Fruit fly (Drosophila melanogaster): Measurements from ENCODE around the gene tal-3A.

Gene tal-3A

DNA sequence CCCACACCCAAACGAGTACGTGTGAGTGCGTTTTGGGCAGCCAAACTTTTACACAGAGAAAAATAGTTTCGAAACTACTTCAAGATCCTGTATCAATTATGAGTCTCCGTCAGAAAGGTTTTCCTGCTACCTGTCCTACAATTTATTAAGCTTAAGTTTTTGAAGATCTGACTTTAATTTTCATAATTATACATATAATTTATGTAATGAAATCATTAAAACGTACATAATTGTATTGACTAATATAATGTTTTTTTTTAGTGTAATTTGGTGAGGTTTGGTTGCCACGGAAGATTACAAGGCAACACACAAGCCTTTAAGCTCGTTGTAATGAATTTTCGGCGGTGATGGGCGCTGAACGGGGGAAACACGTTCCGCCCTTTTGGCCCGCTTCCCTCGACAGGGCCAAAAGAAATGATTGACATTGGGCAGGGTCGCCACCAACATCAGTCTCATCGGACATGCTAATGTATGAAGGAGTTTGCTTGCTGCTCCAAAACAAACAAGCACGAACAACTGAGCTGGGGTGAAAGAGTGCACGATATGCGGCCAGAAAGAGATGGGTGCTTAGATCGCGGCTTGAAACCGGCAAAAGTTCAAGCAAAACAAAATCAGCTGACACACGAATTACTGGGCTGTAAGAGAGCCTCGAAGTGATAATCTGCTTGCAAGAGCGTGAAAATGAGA, 18.8 kb upstream of the tal-3A start (continued):
- TF ChIP-seq CG3407 (GFP tag; optimal IDR thresholded peaks at IDR 0.05) = peak; percentile 74
- 0 out of 3 replicates have a peak, but pooled peaks have one; percentile 12 for TF ChIP-seq CG3726 (GFP tag; IDR thresholded peaks at IDR 0.05)
- TF ChIP-seq HHEX (GFP tag; optimal IDR thresholded peaks at IDR 0.05) = peak; percentile 25
- no peak for TF ChIP-seq Scr (GFP tag; IDR thresholded peaks at IDR 0.05; ENCODE audit: partially characterized antibody)
- TF ChIP-seq CG9215 (GFP tag; IDR thresholded peaks at IDR 0.05) = no peak
- no peak for TF ChIP-seq CG11560 (tag; IDR thresholded peaks at IDR 0.05)
- no peak for TF ChIP-seq Ravus (GFP tag; IDR thresholded peaks at IDR 0.05)
- no peak for TF ChIP-seq CG6175 (GFP tag; IDR thresholded peaks at IDR 0.05)
- no peak for TF ChIP-seq vnd (GFP tag; IDR thresholded peaks at IDR 0.05; ENCODE audit: partially characterized antibody)
- TF ChIP-seq Adf1 (GFP tag; IDR thresholded peaks at IDR 0.05) = no peak
- no peak for TF ChIP-seq CG33213 (GFP tag; optimal IDR thresholded peaks at IDR 0.05)
- no peak for TF ChIP-seq CG9609 (GFP tag; optimal IDR thresholded peaks at IDR 0.05)
- no peak for TF ChIP-seq Ets97D (GFP tag; optimal IDR thresholded peaks at IDR 0.05)
- no peak for TF ChIP-seq h (optimal IDR thresholded peaks at IDR 0.05)
- TF ChIP-seq CG32772 (GFP tag; IDR thresholded peaks at IDR 0.05) = peak; percentile 70
- TF ChIP-seq E2f2 (GFP tag; IDR thresholded peaks at IDR 0.05) = 0 out of 2 replicates have a peak, but pooled peaks have one; percentile 27
- TF ChIP-seq CG31388 (GFP tag; optimal IDR thresholded peaks at IDR 0.05) = no peak
- peak; percentile 25 for TF ChIP-seq CG11723 (GFP tag; optimal IDR thresholded peaks at IDR 0.05)
- TF ChIP-seq Meics (GFP tag; optimal IDR thresholded peaks at IDR 0.05) = peak; percentile 25
- TF ChIP-seq CG12236 (GFP tag; optimal IDR thresholded peaks at IDR 0.05) = no peak
- TF ChIP-seq CG9817 (tag; optimal IDR thresholded peaks at IDR 0.05) = peak; percentile 33
- TF ChIP-seq ab (GFP tag; optimal IDR thresholded peaks at IDR 0.05) = no peak
- TF ChIP-seq HmgD (GFP tag; optimal IDR thresholded peaks at IDR 0.05) = no peak
- TF ChIP-seq sna (GFP tag; IDR thresholded peaks at IDR 0.05; ENCODE audit: partially characterized antibody) = no peak
- TF ChIP-seq scrt (GFP tag; optimal IDR thresholded peaks at IDR 0.05) = peak; percentile 26
- peak; percentile 83 for TF ChIP-seq CG1529 (GFP tag; optimal IDR thresholded peaks at IDR 0.05)
- no peak for TF ChIP-seq CrebB (tag; optimal IDR thresholded peaks at IDR 0.05)
- TF ChIP-seq CG18476 (GFP tag; optimal IDR thresholded peaks at IDR 0.05) = peak; percentile 4
- TF ChIP-seq slbo (GFP tag; IDR thresholded peaks at IDR 0.05) = peak; percentile 37; the same call in 1 of the 2 replicates
- TF ChIP-seq CG8089 (GFP tag; optimal IDR thresholded peaks at IDR 0.05) = no peak
- peak; percentile 6 for TF ChIP-seq CG12299 (tag; optimal IDR thresholded peaks at IDR 0.05)
- no peak for TF ChIP-seq CG2120 (GFP tag; optimal IDR thresholded peaks at IDR 0.05)
- no peak for TF ChIP-seq mld (GFP tag; IDR thresholded peaks at IDR 0.05; ENCODE audit: partially characterized antibody)
- no peak for TF ChIP-seq eve (GFP tag; optimal IDR thresholded peaks at IDR 0.05)
- peak; percentile 77 for TF ChIP-seq CG6689 (GFP tag; IDR thresholded peaks at IDR 0.05)
- TF ChIP-seq Tbp (GFP tag; optimal IDR thresholded peaks at IDR 0.05) = no peak
- TF ChIP-seq CG10543 (GFP tag; optimal IDR thresholded peaks at IDR 0.05) = no peak
- TF ChIP-seq wek (GFP tag; optimal IDR thresholded peaks at IDR 0.05) = no peak
- TF ChIP-seq rib (GFP tag; IDR thresholded peaks at IDR 0.05) = no peak
- no peak for TF ChIP-seq CHES-1-like (GFP tag; optimal IDR thresholded peaks at IDR 0.05)
- no peak for TF ChIP-seq ac (GFP tag; optimal IDR thresholded peaks at IDR 0.05)
- TF ChIP-seq gt (GFP tag; IDR thresholded peaks at IDR 0.05) = peak; percentile 23; the same call in 1 of the 2 replicates
- no peak for TF ChIP-seq CG6765 (GFP tag; optimal IDR thresholded peaks at IDR 0.05)
- TF ChIP-seq sens (GFP tag) = peak; percentile 91
- TF ChIP-seq CG6254 (GFP tag; optimal IDR thresholded peaks at IDR 0.05) = peak; percentile 55
- no peak for TF ChIP-seq CG10274 (GFP tag; optimal IDR thresholded peaks at IDR 0.05)
- no peak for TF ChIP-seq mam (GFP tag; optimal IDR thresholded peaks at IDR 0.05)
- TF ChIP-seq CG1233 (GFP tag; optimal IDR thresholded peaks at IDR 0.05) = peak; percentile 53
- no peak for TF ChIP-seq CG3995 (GFP tag; optimal IDR thresholded peaks at IDR 0.05)
- 0 out of 2 replicates have a peak, but pooled peaks have one; percentile 24 for TF ChIP-seq Nf-YA (GFP tag; IDR thresholded peaks at IDR 0.05)
- no peak for TF ChIP-seq CG16813 (GFP tag; IDR thresholded peaks at IDR 0.05; ENCODE audit: partially characterized antibody)

Measured in whole organism, embryonic.